Fruit fly (Drosophila melanogaster) whole organism, prepupa: Measurements from ENCODE around the gene Zasp66.

Source experiments
- Blimp-1 ChIP-seq: fragments of 200-800 bp; sonication (Bioruptor generic); optimal IDR thresholded peaks from 3 replicates; lab custom pipeline; 2017; ENCODE audit warnings: missing biosample characterization, missing genetic modification characterization, mild to moderate bottlenecking, moderate library complexity, missing genetic modification reagents
- CG10631 ChIP-seq: fragments of 200-800 bp; sonication (Bioruptor generic); optimal IDR thresholded peaks from 2 replicates; lab custom pipeline; 2016; ENCODE audit warnings: missing biosample characterization, missing genetic modification characterization
- CG10669 ChIP-seq: fragments of 200-800 bp; sonication (Bioruptor generic); optimal IDR thresholded peaks from 3 replicates; lab custom pipeline; 2018; ENCODE audit warnings: missing biosample characterization, mild to moderate bottlenecking, missing genetic modification characterization, moderate library complexity
- CG11762 ChIP-seq: fragments of 200-800 bp; sonication (Bioruptor generic); optimal IDR thresholded peaks from 3 replicates; lab custom pipeline; 2016; ENCODE audit warnings: missing biosample characterization, missing genetic modification characterization; ENCODE audit not compliant: insufficient read depth
- CG11902 ChIP-seq: fragments of 200-800 bp; sonication (Bioruptor generic); optimal IDR thresholded peaks from 3 replicates; lab custom pipeline; 2016; ENCODE audit warnings: missing biosample characterization, missing genetic modification characterization
- CG15336 ChIP-seq: fragments of 200-800 bp; sonication (Bioruptor generic); IDR thresholded peaks from 2 replicates; pipeline ENCODE4 v1.3.6; 2022; ENCODE audit warnings: missing biosample characterization, missing genetic modification characterization
- CG1621 ChIP-seq: fragments of 200-800 bp; sonication (Bioruptor generic); optimal IDR thresholded peaks from 3 replicates; lab custom pipeline; 2018; ENCODE audit warnings: missing biosample characterization, mild to moderate bottlenecking, missing genetic modification characterization
- CG31627 ChIP-seq: fragments of 200-800 bp; sonication (Bioruptor generic); optimal IDR thresholded peaks from 3 replicates; lab custom pipeline; 2016; ENCODE audit warnings: missing biosample characterization, missing genetic modification characterization
- CG32006 ChIP-seq: fragments of 200-800 bp; sonication (Bioruptor generic); optimal IDR thresholded peaks from 3 replicates; lab custom pipeline; 2017; ENCODE audit warnings: missing biosample characterization, mild to moderate bottlenecking, missing genetic modification characterization
- CG3919 ChIP-seq: fragments of 200-800 bp; sonication (Bioruptor generic); optimal IDR thresholded peaks from 3 replicates; lab custom pipeline; 2016; ENCODE audit warnings: missing biosample characterization, missing genetic modification characterization
- CG6163 ChIP-seq: fragments of 200-800 bp; sonication (Bioruptor generic); IDR thresholded peaks from 3 replicates; pipeline ENCODE4 v1.3.6; 2022; ENCODE audit warnings: missing biosample characterization, missing genetic modification characterization
- CG6792 ChIP-seq: fragments of 200-800 bp; sonication (Bioruptor generic); optimal IDR thresholded peaks from 3 replicates; lab custom pipeline; 2016; ENCODE audit warnings: missing biosample characterization, missing genetic modification characterization
- CG6808 ChIP-seq: fragments of 200-800 bp; sonication (Bioruptor generic); optimal IDR thresholded peaks from 3 replicates; lab custom pipeline; 2017; ENCODE audit warnings: missing biosample characterization, missing genetic modification characterization, mild to moderate bottlenecking, moderate library complexity, missing genetic modification reagents
- CG6854 ChIP-seq: fragments of 200-800 bp; sonication (Bioruptor generic); optimal IDR thresholded peaks from 2 replicates; lab custom pipeline; 2017; ENCODE audit warnings: missing biosample characterization, mild to moderate bottlenecking, missing genetic modification characterization
- CG7368 ChIP-seq: fragments of 200-800 bp; sonication (Bioruptor generic); optimal IDR thresholded peaks from 3 replicates; lab custom pipeline; 2016; ENCODE audit warnings: missing biosample characterization, missing genetic modification characterization
- CG8119 ChIP-seq: fragments of 200-800 bp; sonication (Bioruptor generic); IDR thresholded peaks from 3 replicates; pipeline ENCODE4 v1.3.6; 2022; ENCODE audit warnings: missing biosample characterization, missing genetic modification characterization
- CG8319 ChIP-seq: fragments of 200-800 bp; sonication (Bioruptor generic); optimal IDR thresholded peaks from 3 replicates; lab custom pipeline; 2016; ENCODE audit warnings: missing biosample characterization, missing genetic modification characterization
- CG9139 ChIP-seq: fragments of 200-800 bp; sonication (Bioruptor generic); optimal IDR thresholded peaks from 3 replicates; lab custom pipeline; 2017; ENCODE audit warnings: missing biosample characterization, mild to moderate bottlenecking, missing genetic modification characterization
- Eip75B ChIP-seq: fragments of 200-800 bp; sonication (Bioruptor generic); optimal IDR thresholded peaks from 3 replicates; lab custom pipeline; 2016; ENCODE audit warnings: missing biosample characterization, missing genetic modification characterization
- Eip93F ChIP-seq: fragments of 200-800 bp; sonication (Bioruptor generic); optimal IDR thresholded peaks from 2 replicates; lab custom pipeline; 2016; ENCODE audit warnings: missing biosample characterization, mild to moderate bottlenecking, missing genetic modification characterization
- Ets21C ChIP-seq: fragments of 200-800 bp; sonication (Bioruptor generic); optimal IDR thresholded peaks from 3 replicates; lab custom pipeline; 2016; ENCODE audit warnings: missing biosample characterization, missing genetic modification characterization
- Ets96B ChIP-seq: fragments of 200-800 bp; optimal IDR thresholded peaks from 2 replicates; lab custom pipeline; 2019; ENCODE audit warnings: missing biosample characterization, mild to moderate bottlenecking, missing genetic modification characterization, moderate library complexity
- Gug ChIP-seq: fragments of 200-800 bp; sonication (Bioruptor generic); IDR thresholded peaks from 2 replicates; pipeline ENCODE4 v1.3.6; 2022; ENCODE audit warnings: missing biosample characterization, missing genetic modification characterization
- Lpt ChIP-seq: fragments of 200-800 bp; sonication (Bioruptor generic); optimal IDR thresholded peaks from 3 replicates; lab custom pipeline; 2016; ENCODE audit warnings: missing biosample characterization, missing genetic modification characterization
- Met ChIP-seq: fragments of 200-800 bp; sonication (Bioruptor generic); optimal IDR thresholded peaks from 3 replicates; lab custom pipeline; 2016; ENCODE audit warnings: missing biosample characterization, missing genetic modification characterization
- OdsH ChIP-seq: fragments of 200-800 bp; sonication (Bioruptor generic); optimal IDR thresholded peaks from 3 replicates; lab custom pipeline; 2016; ENCODE audit warnings: missing biosample characterization, missing genetic modification characterization
- Smox ChIP-seq: fragments of 200-800 bp; sonication (Bioruptor generic); optimal IDR thresholded peaks from 3 replicates; lab custom pipeline; 2016; ENCODE audit warnings: missing biosample characterization, missing genetic modification characterization
- Sox102F ChIP-seq: fragments of 200-800 bp; sonication (Bioruptor generic); optimal IDR thresholded peaks from 2 replicates; lab custom pipeline; 2016; ENCODE audit warnings: missing biosample characterization, mild to moderate bottlenecking, missing genetic modification characterization
- Sox14 ChIP-seq: fragments of 200-800 bp; sonication (Bioruptor generic); optimal IDR thresholded peaks from 3 replicates; lab custom pipeline; 2016; ENCODE audit warnings: missing biosample characterization, missing genetic modification characterization
- Sox15 ChIP-seq: fragments of 200-800 bp; sonication (Bioruptor generic); optimal IDR thresholded peaks from 3 replicates; lab custom pipeline; 2016; ENCODE audit warnings: missing biosample characterization, missing genetic modification characterization
- achi ChIP-seq: fragments of 200-800 bp; sonication (Bioruptor generic); optimal IDR thresholded peaks from 3 replicates; lab custom pipeline; 2016; ENCODE audit warnings: missing biosample characterization, missing genetic modification characterization
- acj6 ChIP-seq: fragments of 200-800 bp; sonication (Bioruptor generic); optimal IDR thresholded peaks from 3 replicates; lab custom pipeline; 2016; ENCODE audit warnings: missing biosample characterization, missing genetic modification characterization
- cyc ChIP-seq: fragments of 200-800 bp; sonication (Bioruptor generic); optimal IDR thresholded peaks from 3 replicates; lab custom pipeline; 2016; ENCODE audit warnings: missing biosample characterization, missing genetic modification characterization
- dac ChIP-seq: fragments of 200-800 bp; sonication (Bioruptor generic); optimal IDR thresholded peaks from 2 replicates; lab custom pipeline; 2017; ENCODE audit warnings: missing biosample characterization, mild to moderate bottlenecking, missing genetic modification characterization
- dsx ChIP-seq: fragments of 200-800 bp; optimal IDR thresholded peaks from 3 replicates; lab custom pipeline; 2019; ENCODE audit warnings: missing biosample characterization, mild to moderate bottlenecking, missing genetic modification characterization, moderate library complexity; ENCODE audit not compliant: poor library complexity, severe bottlenecking
- eg ChIP-seq: fragments of 200-800 bp; sonication (Bioruptor generic); IDR thresholded peaks from 3 replicates; pipeline ENCODE4 v1.3.6; 2022; ENCODE audit warnings: missing biosample characterization, missing genetic modification characterization
- fd85E ChIP-seq: fragments of 200-800 bp; sonication (Bioruptor generic); optimal IDR thresholded peaks from 3 replicates; lab custom pipeline; 2016; ENCODE audit warnings: missing biosample characterization, missing genetic modification characterization
- fkh ChIP-seq: fragments of 200-800 bp; sonication (Bioruptor generic); optimal IDR thresholded peaks from 3 replicates; lab custom pipeline; 2017; ENCODE audit warnings: missing biosample characterization, mild to moderate bottlenecking, missing genetic modification characterization, moderate library complexity
- lz ChIP-seq: fragments of 200-800 bp; sonication (Bioruptor generic); optimal IDR thresholded peaks from 3 replicates; lab custom pipeline; 2016; ENCODE audit warnings: missing biosample characterization, missing genetic modification characterization
- net ChIP-seq: fragments of 200-800 bp; sonication (Bioruptor generic); optimal IDR thresholded peaks from 3 replicates; lab custom pipeline; 2016; ENCODE audit warnings: missing biosample characterization, missing genetic modification characterization
- salr ChIP-seq, 2 experiments: fragments of 200-800 bp; sonication (Bioruptor generic); optimal IDR thresholded peaks; 3 replicates each; lab custom pipeline; 2016 to 2018; ENCODE audit warnings: missing biosample characterization in 2 of 2, missing genetic modification characterization in 2 of 2, mild to moderate bottlenecking in 1 of 2
- spab ChIP-seq: fragments of 200-800 bp; sonication (Bioruptor generic); optimal IDR thresholded peaks from 2 replicates; lab custom pipeline; 2017; ENCODE audit warnings: missing biosample characterization, mild to moderate bottlenecking, missing genetic modification characterization, missing genetic modification reagents
- ss ChIP-seq, 2 experiments: fragments of 200-800 bp; sonication (Bioruptor generic); optimal IDR thresholded peaks; 2 replicates in 1 of 2; 3 replicates in 1 of 2; lab custom pipeline; 2017 to 2018; ENCODE audit warnings: mild to moderate bottlenecking in 2 of 2, missing biosample characterization in 2 of 2, missing genetic modification characterization in 2 of 2, moderate library complexity in 1 of 2
- svp ChIP-seq: fragments of 200-800 bp; sonication (Bioruptor generic); peaks from one replicate; lab custom pipeline; 2016; ENCODE audit warnings: missing biosample characterization, missing genetic modification characterization
- topi ChIP-seq: fragments of 200-800 bp; sonication (Bioruptor generic); optimal IDR thresholded peaks from 3 replicates; lab custom pipeline; 2016; ENCODE audit warnings: missing biosample characterization, missing genetic modification characterization

Zasp66 gene

dm6 chr3L:8600752-8601433 is 23.3 kb upstream of the Zasp66 start, which contains the start of the genes Nelf-E and RpL14 (continued):
- TF ChIP-seq spab (peak; percentile 64), CG6792 (GFP tag; lab: Kevin White, UChicago) (peak; percentile 79), ss (GFP tag; optimal IDR thresholded peaks at IDR 0.05; lab: Kevin White, UChicago) (peak; percentile 80 to 91), Eip75B (GFP tag; lab: Kevin White, UChicago) (peak; percentile 89), dac (GFP tag; lab: Kevin White, UChicago) (peak; percentile 78), CG11902 (GFP tag; lab: Kevin White, UChicago) (peak; percentile 60), CG6854 (peak; percentile 94), CG6808 (GFP tag; lab: Kevin White, UChicago) (peak; percentile 76), fd85E (peak; percentile 91), svp (GFP tag; lab: Kevin White, UChicago) (peak; percentile 90), CG9139 (peak; percentile 88), OdsH (no peak), Ets96B (peak; percentile 61), Eip93F (GFP tag; lab: Kevin White, UChicago) (no peak), CG8319 (peak; percentile 75), CG8119 (peak; percentile 28; the same call in 2 of the 3 replicates), salr (GFP tag; optimal IDR thresholded peaks at IDR 0.05; lab: Kevin White, UChicago) (peak in 1 of 2 experiments; percentile 92), Blimp-1 (GFP tag; lab: Kevin White, UChicago) (peak; percentile 82), dsx (GFP tag; lab: Kevin White, UChicago) (peak; percentile 57)
- TF ChIP-seq, all 60 proteins: peak for 54

- TF ChIP-seq CG11762 (GFP tag; lab: Kevin White, UChicago) (no peak), CG7368 (GFP tag; lab: Kevin White, UChicago) (no peak), Sox14 (GFP tag; lab: Kevin White, UChicago) (no peak), Sox102F (GFP tag; lab: Kevin White, UChicago) (peak; percentile 6), CG31627 (no peak), Gug (0 out of 2 replicates have a peak, but pooled peaks have one; percentile 15), fkh (GFP tag; lab: Kevin White, UChicago) (peak; percentile 72), net (no peak), lz (GFP tag; lab: Kevin White, UChicago) (peak; percentile 8), acj6 (peak; percentile 6), Ets21C (GFP tag; lab: Kevin White, UChicago) (no peak), Blimp-1 (GFP tag; lab: Kevin White, UChicago) (peak; percentile 19), fd85E (no peak), salr (GFP tag; optimal IDR thresholded peaks at IDR 0.05; lab: Kevin White, UChicago) (no peak), eg (no peak), CG32006 (GFP tag; lab: Kevin White, UChicago) (peak; percentile 62), CG3919 (no peak), Ets96B (no peak), ss (GFP tag; optimal IDR thresholded peaks at IDR 0.05; lab: Kevin White, UChicago) (no peak), CG8119 (peak; percentile 54), achi (GFP tag; lab: Kevin White, UChicago) (no peak), Smox (GFP tag; lab: Kevin White, UChicago) (peak; percentile 7), topi (no peak), Lpt (GFP tag; lab: Kevin White, UChicago) (no peak), CG1621 (tag; lab: Kevin White, UChicago) (no peak), CG10669 (no peak), Sox15 (no peak), Eip93F (GFP tag; lab: Kevin White, UChicago) (no peak), CG6854 (no peak), spab (no peak), CG10631 (GFP tag; lab: Kevin White, UChicago) (no peak), CG6163 (GFP tag; lab: Robert Waterston, UW) (0 out of 3 replicates have a peak, but pooled peaks have one; percentile 22), svp (GFP tag; lab: Kevin White, UChicago) (peak; percentile 78), dac (GFP tag; lab: Kevin White, UChicago) (peak; percentile 41), cyc (GFP tag; lab: Kevin White, UChicago) (no peak), CG6808 (GFP tag; lab: Kevin White, UChicago) (no peak), CG15336 (GFP tag; lab: Robert Waterston, UW) (peak; percentile 65), Eip75B (GFP tag; lab: Kevin White, UChicago) (peak; percentile 41), CG6792 (GFP tag; lab: Kevin White, UChicago) (no peak), Met (peak; percentile 45)
Observed at dm6 chr3L:8603880-8604692, 20.1 kb upstream of the Zasp66 start, which contains the start of the genes CG5989 and CG6282. Gene CG5989 (minus strand): TSS chr3L:8604149. Gene CG6282 (plus strand): TSS chr3L:8604657.
